Worm (Caenorhabditis elegans) whole organism, mixed stage, embryonic: ENCODE measurements around the gene H13N06.2.

Source experiments
- ces-1 ChIP-seq: fragments of 150-350 bp; optimal IDR thresholded peaks from 2 replicates; lab custom pipeline; 2014; ENCODE audit warnings: missing biosample characterization, missing genetic modification reagents, missing genetic modification characterization
- drap-1 ChIP-seq: fragments of 200-800 bp; sonication (Bioruptor generic); optimal IDR thresholded peaks from 3 replicates; lab custom pipeline; 2018; ENCODE audit warnings: mild to moderate bottlenecking, missing genetic modification characterization, missing compliant biosample characterization
- elt-1 ChIP-seq: sonication (generic microtip); optimal IDR thresholded peaks from 2 replicates; lab custom pipeline; 2017; ENCODE audit warnings: missing genetic modification characterization, mild to moderate bottlenecking, missing compliant biosample characterization, antibody characterized with exemption, moderate library complexity, borderline replicate concordance; ENCODE audit not compliant: insufficient read depth
- elt-3 ChIP-seq: fragments of 150-350 bp; optimal IDR thresholded peaks from 2 replicates; lab custom pipeline; 2014; ENCODE audit warnings: missing biosample characterization, missing genetic modification characterization
- hlh-1 ChIP-seq: fragments of 150-350 bp; optimal IDR thresholded peaks from 2 replicates; lab custom pipeline; 2014; ENCODE audit warnings: missing biosample characterization, missing genetic modification reagents, missing genetic modification characterization
- nhr-237 ChIP-seq: fragments of 150-350 bp; optimal IDR thresholded peaks from 2 replicates; lab custom pipeline; 2014; ENCODE audit warnings: missing biosample characterization, missing genetic modification characterization
- snpc-4 ChIP-seq: fragments of 150-350 bp; optimal IDR thresholded peaks from 2 replicates; lab custom pipeline; 2014; ENCODE audit warnings: missing biosample characterization, missing genetic modification characterization
- unc-39 ChIP-seq: fragments of 150-350 bp; optimal IDR thresholded peaks from 2 replicates; lab custom pipeline; 2014; ENCODE audit warnings: missing biosample characterization, missing genetic modification characterization
- unc-62 ChIP-seq: fragments of 150-350 bp; optimal IDR thresholded peaks from 2 replicates; lab custom pipeline; 2014; ENCODE audit warnings: missing biosample characterization, missing genetic modification reagents, missing genetic modification characterization
- ztf-11 ChIP-seq: fragments of 150-350 bp; optimal IDR thresholded peaks from 2 replicates; lab custom pipeline; 2014; ENCODE audit warnings: missing biosample characterization, missing genetic modification characterization

- TF ChIP-seq elt-1 (tag; lab: Kevin White, UChicago) (no peak), elt-3 (tag; lab: Kevin White, UChicago) (no peak), ces-1 (GFP tag; lab: Kevin White, UChicago) (no peak), hlh-1 (no peak), unc-62 (GFP tag; lab: Kevin White, UChicago) (no peak), snpc-4 (tag; lab: Kevin White, UChicago) (no peak), ztf-11 (no peak), nhr-237 (tag; lab: Kevin White, UChicago) (no peak), drap-1 (no peak), unc-39 (tag; lab: Kevin White, UChicago) (no peak)
Measured at ce11 chrX:15528472-15528871, 40.6 kb downstream of the H13N06.2 start.
